Fruit fly (Drosophila melanogaster) S2 (cell line): ENCODE results near the gene Cpr65Ec.

ENCODE experiments used
- CG8478 ChIP-seq: fragments of >200 bp; optimal IDR thresholded peaks from 2 replicates; lab custom pipeline; 2018
- CTCF ChIP-seq, 2 experiments: fragments of >200 bp; optimal IDR thresholded peaks; 2 replicates each; lab custom pipeline; 2018

DNA sequence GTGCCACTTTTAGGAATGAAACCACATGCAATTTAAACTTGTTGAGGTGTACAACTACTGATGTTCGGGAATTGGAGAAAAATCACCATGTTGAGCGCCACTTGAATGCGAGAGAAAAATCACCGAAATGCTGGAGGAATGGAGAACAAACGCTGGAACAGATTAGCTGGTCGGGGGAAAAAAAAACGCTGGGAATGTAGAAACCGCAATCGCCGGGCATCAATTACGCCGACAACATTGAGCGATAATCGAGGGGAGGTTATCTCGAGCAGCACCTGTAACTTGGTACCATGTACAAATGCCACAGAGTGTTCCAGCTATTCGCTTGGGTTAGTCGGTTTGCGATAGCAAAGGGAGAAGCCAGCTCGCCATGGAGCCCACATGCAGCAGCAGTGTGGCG lies 27.0 kb upstream of the Cpr65Ec start, which contains the start of gene CG14823:
- TF ChIP-seq CG8478 (no peak), CTCF (optimal IDR thresholded peaks at IDR 0.05; lab: Kevin White, UChicago) (no peak)
